Fruit fly (Drosophila melanogaster): Measurements from ENCODE around the gene Coq8.

The Coq8 gene

DNA sequence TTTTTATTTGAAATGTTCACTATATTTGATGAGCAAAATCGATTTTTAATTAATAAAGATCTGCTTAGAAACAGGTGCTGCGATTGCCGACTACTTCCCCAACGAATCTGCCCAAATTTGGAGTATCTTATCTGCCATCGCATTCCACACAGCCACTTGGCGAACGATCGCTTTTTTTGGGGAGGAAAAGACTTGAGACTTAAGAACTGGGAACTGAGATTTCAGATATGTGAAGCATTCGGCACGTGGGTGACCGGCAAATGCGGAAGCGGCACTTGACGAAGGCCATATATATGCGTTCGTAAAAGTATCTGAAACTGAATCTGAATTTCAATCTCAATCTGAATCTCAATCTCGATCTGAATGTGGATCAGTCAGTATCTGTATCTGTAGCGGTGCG lies 6.9 kb downstream of the Coq8 start (continued):
- TF ChIP-seq sd (tag; optimal IDR thresholded peaks at IDR 0.05) (peak; percentile 94), tup (GFP tag; optimal IDR thresholded peaks at IDR 0.05) (no peak), sc (optimal IDR thresholded peaks at IDR 0.05) (no peak), sc (GFP tag; optimal IDR thresholded peaks at IDR 0.05) (no peak), Eip74EF (GFP tag; optimal IDR thresholded peaks at IDR 0.05) (peak in 1 of 2 experiments; percentile 24)

dm6 chrX:12891322-12892159 lies 9.4 kb downstream of the Coq8 start:
- no peak for TF ChIP-seq ap (GFP tag; IDR thresholded peaks at IDR 0.05)
- TF ChIP-seq CG10543 (GFP tag; optimal IDR thresholded peaks at IDR 0.05) = no peak
- TF ChIP-seq Ptx1 (GFP tag; IDR thresholded peaks at IDR 0.05) = 0 out of 2 replicates have a peak, but pooled peaks have one; percentile 24
- no peak for TF ChIP-seq CG8359 (GFP tag; optimal IDR thresholded peaks at IDR 0.05; ENCODE audit: borderline replicate concordance)
- TF ChIP-seq CG9609 (GFP tag; optimal IDR thresholded peaks at IDR 0.05) = no peak
- TF ChIP-seq pho (GFP tag; optimal IDR thresholded peaks at IDR 0.05) = no peak
- TF ChIP-seq stc (GFP tag; IDR thresholded peaks at IDR 0.05) = no peak
- 0 out of 3 replicates have a peak, but pooled peaks have one; percentile 32 for TF ChIP-seq dysf (GFP tag; IDR thresholded peaks at IDR 0.05)
- TF ChIP-seq ems (GFP tag; optimal IDR thresholded peaks at IDR 0.05) = no peak
- TF ChIP-seq D19A (tag; optimal IDR thresholded peaks at IDR 0.05) = no peak
- TF ChIP-seq chm (GFP tag; IDR thresholded peaks at IDR 0.05) = no peak
- TF ChIP-seq CG4328 (GFP tag; optimal IDR thresholded peaks at IDR 0.05) = no peak
- TF ChIP-seq Taf1 (GFP tag; IDR thresholded peaks at IDR 0.05) = no peak
- TF ChIP-seq oc (tag; optimal IDR thresholded peaks at IDR 0.05) = no peak
- TF ChIP-seq CG3407 (GFP tag; optimal IDR thresholded peaks at IDR 0.05) = no peak
- TF ChIP-seq ind (GFP tag; optimal IDR thresholded peaks at IDR 0.05) = no peak
- no peak for TF ChIP-seq BtbVII (GFP tag; optimal IDR thresholded peaks at IDR 0.05)
- TF ChIP-seq CG31388 (GFP tag; optimal IDR thresholded peaks at IDR 0.05) = no peak
- no peak for TF ChIP-seq seq (GFP tag; IDR thresholded peaks at IDR 0.05)
- no peak for TF ChIP-seq E2f1 (GFP tag; IDR thresholded peaks at IDR 0.05)
- no peak for TF ChIP-seq Optix (GFP tag; IDR thresholded peaks at IDR 0.05)
- TF ChIP-seq row (GFP tag; IDR thresholded peaks at IDR 0.05) = peak; percentile 31; the same call in 1 of the 3 replicates
- no peak for TF ChIP-seq CG1792 (GFP tag; optimal IDR thresholded peaks at IDR 0.05)
- no peak for TF ChIP-seq Hmx (GFP tag; optimal IDR thresholded peaks at IDR 0.05)
- TF ChIP-seq CG6254 (GFP tag; optimal IDR thresholded peaks at IDR 0.05) = no peak
- TF ChIP-seq CG15073 (GFP tag; optimal IDR thresholded peaks at IDR 0.05) = no peak
- TF ChIP-seq Jarid2 (GFP tag; optimal IDR thresholded peaks at IDR 0.05) = no peak
- no peak for TF ChIP-seq HLH4C (GFP tag; IDR thresholded peaks at IDR 0.05; ENCODE audit: partially characterized antibody)
- TF ChIP-seq CG30020 (tag; optimal IDR thresholded peaks at IDR 0.05) = no peak
- TF ChIP-seq rib (GFP tag; IDR thresholded peaks at IDR 0.05) = no peak
- TF ChIP-seq Vsx1 (GFP tag; optimal IDR thresholded peaks at IDR 0.05) = no peak
- no peak for TF ChIP-seq CG2120 (GFP tag; optimal IDR thresholded peaks at IDR 0.05)
- TF ChIP-seq abd-A (tag; optimal IDR thresholded peaks at IDR 0.05) = no peak
- no peak for TF ChIP-seq NC2α (GFP tag; optimal IDR thresholded peaks at IDR 0.05)
- no peak for TF ChIP-seq Dip3 (GFP tag; optimal IDR thresholded peaks at IDR 0.05)
- no peak for TF ChIP-seq CG3726 (GFP tag; IDR thresholded peaks at IDR 0.05)
- peak; percentile 8 for TF ChIP-seq CG13424 (tag; optimal IDR thresholded peaks at IDR 0.05)
- TF ChIP-seq kah (GFP tag; optimal IDR thresholded peaks at IDR 0.05) = no peak
- no peak for TF ChIP-seq ATbp (GFP tag; optimal IDR thresholded peaks at IDR 0.05)
- TF ChIP-seq nom (GFP tag; optimal IDR thresholded peaks at IDR 0.05) = peak; percentile 22
- no peak for TF ChIP-seq Tbp (GFP tag; optimal IDR thresholded peaks at IDR 0.05)
- TF ChIP-seq CG10959 (GFP tag; IDR thresholded peaks at IDR 0.05) = no peak
- no peak for TF ChIP-seq CG4707 (GFP tag; optimal IDR thresholded peaks at IDR 0.05)

Data from whole organism, embryonic.